Fruit fly (Drosophila melanogaster) ovary, adult (tissue): Measurements from ENCODE around the gene Rrp46.

Experiments used
- CG17801 ChIP-seq: fragments of 200-800 bp; optimal IDR thresholded peaks from 2 replicates; lab custom pipeline; 2019; ENCODE audit warnings: missing biosample characterization, mild to moderate bottlenecking, missing genetic modification characterization, moderate library complexity; ENCODE audit not compliant: partially characterized antibody

Rrp46 gene

dm6 chr3R:10392539-10392919 is 20.6 kb upstream of the Rrp46 start:
- no peak for TF ChIP-seq CG17801 (GFP tag; lab: Kevin White, UChicago)

- TF ChIP-seq CG17801 (GFP tag; lab: Kevin White, UChicago), result no peak
Measured at dm6 chr3R:10393020-10393653, 20.0 kb upstream of the Rrp46 start.

dm6 chr3R:10393654-10394367 is 19.3 kb upstream of the Rrp46 start:
- no peak for TF ChIP-seq CG17801 (GFP tag; lab: Kevin White, UChicago)

dm6 chr3R:10394368-10394770 is 18.7 kb upstream of the Rrp46 start:
- no peak for TF ChIP-seq CG17801 (GFP tag; lab: Kevin White, UChicago)

- no peak for TF ChIP-seq CG17801 (GFP tag; lab: Kevin White, UChicago)
Measured at dm6 chr3R:10395233-10395815, 17.8 kb upstream of the Rrp46 start.

dm6 chr3R:10400732-10401131 is 12.4 kb upstream of the Rrp46 start, which contains the start of gene mthl11:
mthl11 (plus strand) TSS chr3R:10401032.
- TF ChIP-seq CG17801 (GFP tag; lab: Kevin White, UChicago), result no peak

dm6 chr3R:10403940-10404339 is 9.2 kb upstream of the Rrp46 start:
- TF ChIP-seq CG17801 (GFP tag; lab: Kevin White, UChicago), result no peak

dm6 chr3R:10407066-10407465 is 6.0 kb upstream of the Rrp46 start, which contains the start of gene CG6325:
CG6325 (minus strand) TSS chr3R:10407285.
- TF ChIP-seq CG17801 (GFP tag; lab: Kevin White, UChicago), result peak; percentile 37

- TF ChIP-seq CG17801 (GFP tag; lab: Kevin White, UChicago), result no peak
Measured at dm6 chr3R:10407658-10408057, 5.4 kb upstream of the Rrp46 start.

dm6 chr3R:10411752-10412549 is 1.1 kb upstream of the Rrp46 start:
- no peak for TF ChIP-seq CG17801 (GFP tag; lab: Kevin White, UChicago)

- TF ChIP-seq CG17801 (GFP tag; lab: Kevin White, UChicago), result peak; percentile 70
Measured at dm6 chr3R:10415923-10416322, 2.8 kb downstream of the Rrp46 start, which contains the start of gene CG6345. CG6345 (minus strand) TSS chr3R:10416046.

dm6 chr3R:10421167-10421566 is 8.1 kb downstream of the Rrp46 start:
- TF ChIP-seq CG17801 (GFP tag; lab: Kevin White, UChicago), result no peak

- no peak for TF ChIP-seq CG17801 (GFP tag; lab: Kevin White, UChicago)
Measured at dm6 chr3R:10428324-10428723, 15.2 kb downstream of the Rrp46 start, which contains the start of gene CG46270. CG46270 (minus strand) TSS chr3R:10428424.

- no peak for TF ChIP-seq CG17801 (GFP tag; lab: Kevin White, UChicago)
Measured at dm6 chr3R:10431089-10431488, 18.0 kb downstream of the Rrp46 start.
